Fruit fly (Drosophila melanogaster) whole organism, wandering third instar larva: ENCODE data around the gene boi.

Source experiments
- Jra ChIP-seq: sonication (Bioruptor generic); optimal IDR thresholded peaks from 2 replicates; lab custom pipeline; 2016; ENCODE audit warnings: missing biosample characterization, missing genetic modification characterization
- Mio ChIP-seq: sonication (Bioruptor generic); optimal IDR thresholded peaks from 2 replicates; lab custom pipeline; 2016; ENCODE audit warnings: missing biosample characterization, missing genetic modification characterization
- OdsH ChIP-seq: fragments of 200-800 bp; sonication (Bioruptor generic); optimal IDR thresholded peaks from 2 replicates; lab custom pipeline; 2016; ENCODE audit warnings: missing biosample characterization, mild to moderate bottlenecking, missing genetic modification characterization
- foxo ChIP-seq, 2 experiments: fragments of 200-800 bp; sonication (Bioruptor generic); optimal IDR thresholded peaks; 2 replicates in 1 of 2; 3 replicates in 1 of 2; lab custom pipeline; 2016 to 2017; ENCODE audit warnings: missing biosample characterization in 2 of 2, missing genetic modification characterization in 2 of 2
- fru ChIP-seq: fragments of 200-800 bp; sonication (Bioruptor generic); optimal IDR thresholded peaks from 3 replicates; lab custom pipeline; 2016; ENCODE audit warnings: missing biosample characterization, mild to moderate bottlenecking, missing genetic modification characterization
- h ChIP-seq: fragments of 200-800 bp; sonication (Bioruptor generic); optimal IDR thresholded peaks from 3 replicates; lab custom pipeline; 2016; ENCODE audit warnings: missing biosample characterization, mild to moderate bottlenecking, missing genetic modification characterization
- pan ChIP-seq: fragments of >200 bp; optimal IDR thresholded peaks from 2 replicates; lab custom pipeline; 2017
- psq ChIP-seq: fragments of 200-800 bp; sonication (Bioruptor generic); optimal IDR thresholded peaks from 3 replicates; lab custom pipeline; 2017; ENCODE audit warnings: missing biosample characterization, mild to moderate bottlenecking, missing genetic modification characterization, moderate library complexity
- rgr ChIP-seq: fragments of 200-800 bp; sonication (Bioruptor generic); optimal IDR thresholded peaks from 3 replicates; lab custom pipeline; 2016; ENCODE audit warnings: missing biosample characterization, mild to moderate bottlenecking, missing genetic modification characterization

DNA sequence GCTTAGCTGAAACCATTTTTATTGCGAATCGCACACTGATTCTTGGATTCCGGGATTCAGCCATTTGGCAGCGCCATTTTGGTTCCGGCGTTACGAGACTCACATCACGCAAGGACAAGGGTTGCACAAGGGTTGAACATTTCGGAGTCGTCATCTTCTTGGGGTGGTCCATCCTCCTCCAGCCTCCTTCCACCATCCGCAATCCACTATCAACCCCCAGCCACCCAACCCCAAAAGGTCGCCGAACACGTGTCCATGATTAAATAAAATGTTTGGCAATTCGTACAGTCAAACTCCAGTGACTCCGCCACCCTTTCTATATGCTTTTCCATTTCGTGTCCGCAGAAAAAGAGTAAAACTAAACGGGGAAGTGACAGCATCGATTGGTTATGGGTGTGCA is 29.6 kb downstream of the boi start:
- TF ChIP-seq Mio (GFP tag; lab: Kevin White, UChicago) (no peak), pan (lab: Kevin White, UChicago) (no peak), rgr (GFP tag; lab: Kevin White, UChicago) (no peak), OdsH (GFP tag; lab: Kevin White, UChicago) (no peak), Jra (GFP tag; lab: Kevin White, UChicago) (no peak), foxo (GFP tag; optimal IDR thresholded peaks at IDR 0.05; lab: Kevin White, UChicago) (no peak), fru (GFP tag; lab: Kevin White, UChicago) (no peak), psq (no peak), h (GFP tag; lab: Kevin White, UChicago) (no peak)
